Fruit fly (Drosophila melanogaster): ENCODE results near the gene GABA-B-R3.

GABA-B-R3 gene

dm6 chr2L:773247-773646 is 23.5 kb downstream of the GABA-B-R3 start, which contains the start of gene CG12506:
CG12506 (plus strand) TSS chr2L:773547.
- TF ChIP-seq GATAd (GFP tag; optimal IDR thresholded peaks at IDR 0.05) = no peak
- TF ChIP-seq Mio (GFP tag; optimal IDR thresholded peaks at IDR 0.05) = no peak
- TF ChIP-seq OdsH (GFP tag; optimal IDR thresholded peaks at IDR 0.05) = no peak
- no peak for TF ChIP-seq ey (GFP tag; optimal IDR thresholded peaks at IDR 0.05)
- TF ChIP-seq sv (GFP tag; optimal IDR thresholded peaks at IDR 0.05) = no peak
- TF ChIP-seq Hr83 (GFP tag; optimal IDR thresholded peaks at IDR 0.05; ENCODE audit: poor library complexity, severe bottlenecking) = no peak
- TF ChIP-seq jim (GFP tag; optimal IDR thresholded peaks at IDR 0.05) = no peak
- no peak for TF ChIP-seq Sp1 (GFP tag; optimal IDR thresholded peaks at IDR 0.05)
- no peak for TF ChIP-seq pan (optimal IDR thresholded peaks at IDR 0.05)

DNA sequence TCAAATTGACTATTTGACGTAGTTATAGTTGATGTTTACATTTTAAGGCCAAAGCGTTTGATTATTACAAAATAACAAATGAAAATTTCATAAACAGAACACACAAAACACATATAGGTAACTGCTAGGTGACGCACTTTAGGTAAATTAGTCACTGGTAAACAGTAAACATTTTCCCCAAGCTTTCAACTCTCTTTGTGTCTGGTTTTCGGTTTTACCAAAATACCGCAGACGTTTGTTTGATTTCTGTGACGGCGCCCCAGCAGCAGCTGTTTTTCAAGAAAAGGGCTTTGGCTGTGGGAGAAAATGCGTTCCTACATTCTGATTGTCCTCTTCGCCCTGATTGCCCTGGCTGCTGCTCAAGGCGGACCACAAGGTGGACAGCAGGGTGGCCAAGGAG is 26.5 kb downstream of the GABA-B-R3 start, which contains the start of gene CG13946:
CG13946 (plus strand) TSS at position 301 of the 400 bp plus-strand sequence.
- TF ChIP-seq dmrt93B (GFP tag; optimal IDR thresholded peaks at IDR 0.05) = no peak
- no peak for TF ChIP-seq jim (GFP tag; optimal IDR thresholded peaks at IDR 0.05)
- no peak for TF ChIP-seq CG32264 (GFP tag; optimal IDR thresholded peaks at IDR 0.05)
- TF ChIP-seq tai (GFP tag; optimal IDR thresholded peaks at IDR 0.05) = no peak
- no peak for TF ChIP-seq OdsH (GFP tag; optimal IDR thresholded peaks at IDR 0.05)
- no peak for TF ChIP-seq fru (GFP tag; optimal IDR thresholded peaks at IDR 0.05)
- TF ChIP-seq Vsx2 (GFP tag; optimal IDR thresholded peaks at IDR 0.05; ENCODE audit: partially characterized antibody) = no peak
- TF ChIP-seq Dif (GFP tag; optimal IDR thresholded peaks at IDR 0.05; ENCODE audit: partially characterized antibody) = no peak

dm6 chr2L:779123-779584 is 29.4 kb downstream of the GABA-B-R3 start, which contains the start of gene CG13947:
CG13947 (plus strand) TSS chr2L:779173.
- TF ChIP-seq OdsH (GFP tag; optimal IDR thresholded peaks at IDR 0.05) (no peak), pan (optimal IDR thresholded peaks at IDR 0.05) (no peak), HLH106 (tag; optimal IDR thresholded peaks at IDR 0.05) (no peak), CG9705 (GFP tag; optimal IDR thresholded peaks at IDR 0.05) (no peak), Dfd (GFP tag; optimal IDR thresholded peaks at IDR 0.05) (peak; percentile 99), Abd-B (GFP tag; optimal IDR thresholded peaks at IDR 0.05) (no peak), Hnf4 (GFP tag; optimal IDR thresholded peaks at IDR 0.05) (no peak), Myc (optimal IDR thresholded peaks at IDR 0.05) (no peak)

- TF ChIP-seq Vsx2 (GFP tag; optimal IDR thresholded peaks at IDR 0.05; ENCODE audit: partially characterized antibody) (no peak), psq (GFP tag; optimal IDR thresholded peaks at IDR 0.05) (no peak), rgr (GFP tag; optimal IDR thresholded peaks at IDR 0.05) (no peak), CG9705 (GFP tag; optimal IDR thresholded peaks at IDR 0.05) (no peak), foxo (GFP tag; optimal IDR thresholded peaks at IDR 0.05) (no peak), Myc (optimal IDR thresholded peaks at IDR 0.05) (no peak), OdsH (GFP tag; optimal IDR thresholded peaks at IDR 0.05) (no peak), jim (GFP tag; optimal IDR thresholded peaks at IDR 0.05) (no peak), dsf (GFP tag; optimal IDR thresholded peaks at IDR 0.05; ENCODE audit: borderline replicate concordance) (no peak), woc (GFP tag; optimal IDR thresholded peaks at IDR 0.05) (no peak), Rel (GFP tag; optimal IDR thresholded peaks at IDR 0.05) (no peak), Rel (tag; optimal IDR thresholded peaks at IDR 0.05) (no peak), Jra (GFP tag; optimal IDR thresholded peaks at IDR 0.05) (no peak)
Observed at dm6 chr2L:780182-780581, 30.4 kb downstream of the GABA-B-R3 start, which contains the start of gene Gr21a. Gr21a (plus strand) TSS chr2L:780482.

- TF ChIP-seq sage (GFP tag; optimal IDR thresholded peaks at IDR 0.05) (no peak), ey (GFP tag; optimal IDR thresholded peaks at IDR 0.05) (no peak), rgr (GFP tag; optimal IDR thresholded peaks at IDR 0.05) (no peak), fru (GFP tag; optimal IDR thresholded peaks at IDR 0.05) (no peak), CrebA (GFP tag; optimal IDR thresholded peaks at IDR 0.05; ENCODE audit: borderline replicate concordance) (no peak), Sp1 (GFP tag; optimal IDR thresholded peaks at IDR 0.05) (no peak), dl (GFP tag; optimal IDR thresholded peaks at IDR 0.05; ENCODE audit: insufficient read depth in 1 of 2, partially characterized antibody in 2 of 2) (no peak), tai (GFP tag; optimal IDR thresholded peaks at IDR 0.05) (no peak), Hnf4 (GFP tag; optimal IDR thresholded peaks at IDR 0.05) (no peak), h (GFP tag; optimal IDR thresholded peaks at IDR 0.05) (no peak), Rel (GFP tag; optimal IDR thresholded peaks at IDR 0.05) (no peak), Rel (tag; optimal IDR thresholded peaks at IDR 0.05) (no peak), Dif (GFP tag; optimal IDR thresholded peaks at IDR 0.05; ENCODE audit: partially characterized antibody) (no peak), N (GFP tag; optimal IDR thresholded peaks at IDR 0.05) (no peak), jim (GFP tag; optimal IDR thresholded peaks at IDR 0.05) (no peak)
Observed at dm6 chr2L:780851-781250, 31.1 kb downstream of the GABA-B-R3 start.
